Comparison of ENCODE assay signal across 1 fruit fly cellular context in the genomic region with DNA sequence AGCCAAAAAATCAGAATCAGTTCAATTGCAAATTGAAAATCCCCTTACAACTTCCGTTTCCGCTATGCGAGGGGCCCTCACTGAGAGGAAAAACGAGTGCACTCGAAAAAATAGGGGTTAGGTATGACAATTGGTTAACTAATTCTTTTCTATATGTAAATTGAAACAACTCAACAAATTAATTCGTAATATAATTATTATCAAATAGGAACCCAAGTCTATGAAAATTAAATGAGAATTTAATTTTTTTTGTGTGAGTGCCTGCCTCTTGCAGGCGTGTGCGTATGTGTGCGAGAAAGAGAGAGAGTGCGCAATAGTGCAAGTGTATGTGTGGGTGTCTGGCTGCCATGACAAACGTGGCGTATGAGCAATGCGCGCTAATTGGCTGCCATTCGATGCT.
TF ChIP-seq lines count a peak whose summit lies in the region.

No protein-coding gene starts in this region.

TF ChIP-seq in whole organism, embryonic, 481 proteins besides CTCF, POLR2A, EP300 and RAD21 (continued from another document):
- TF ChIP-seq CG7745 (tag; optimal IDR thresholded peaks at IDR 0.05; lab: Kevin White, UChicago) (no peak), dmrt99B (tag; optimal IDR thresholded peaks at IDR 0.05; lab: Kevin White, UChicago) (peak; percentile 52), gem (tag; optimal IDR thresholded peaks at IDR 0.05; lab: Kevin White, UChicago) (peak; percentile 53), insv (GFP tag; optimal IDR thresholded peaks at IDR 0.05; lab: Kevin White, UChicago) (no peak), unpg (GFP tag; optimal IDR thresholded peaks at IDR 0.05; lab: Kevin White, UChicago) (peak; percentile 19), phol (tag; optimal IDR thresholded peaks at IDR 0.05; lab: Kevin White, UChicago) (peak; percentile 28), CG34422 (GFP tag; IDR thresholded peaks at IDR 0.05; lab: Robert Waterston, UW) (peak; percentile 29; the same call in 1 of the 3 replicates), slbo (GFP tag; IDR thresholded peaks at IDR 0.05; lab: Robert Waterston, UW) (0 out of 2 replicates have a peak, but pooled peaks have one; percentile 17), CG32532 (GFP tag; IDR thresholded peaks at IDR 0.05; lab: Robert Waterston, UW) (0 out of 2 replicates have a peak, but pooled peaks have one; percentile 46), PHDP (tag; optimal IDR thresholded peaks at IDR 0.05; lab: Kevin White, UChicago) (peak; percentile 43), salm (tag; optimal IDR thresholded peaks at IDR 0.05; lab: Kevin White, UChicago) (no peak), Antp (GFP tag; optimal IDR thresholded peaks at IDR 0.05; lab: Kevin White, UChicago) (no peak), dysf (GFP tag; IDR thresholded peaks at IDR 0.05; lab: Robert Waterston, UW) (0 out of 3 replicates have a peak, but pooled peaks have one; percentile 5), Sox102F (GFP tag; optimal IDR thresholded peaks at IDR 0.05; lab: Kevin White, UChicago) (peak; percentile 54), CG10209 (GFP tag; optimal IDR thresholded peaks at IDR 0.05; lab: Kevin White, UChicago) (peak; percentile 2), tgo (GFP tag; IDR thresholded peaks at IDR 0.05; lab: Robert Waterston, UW) (peak; percentile 18; the same call in 1 of the 3 replicates), CG7928 (GFP tag; optimal IDR thresholded peaks at IDR 0.05; lab: Kevin White, UChicago) (no peak), row (GFP tag; IDR thresholded peaks at IDR 0.05; lab: Robert Waterston, UW) (0 out of 3 replicates have a peak, but pooled peaks have one; percentile 40), Hmr (GFP tag; optimal IDR thresholded peaks at IDR 0.05; lab: Kevin White, UChicago) (peak; percentile 42), CG15269 (tag; optimal IDR thresholded peaks at IDR 0.05; lab: Kevin White, UChicago) (peak; percentile 25), HmgZ (tag; optimal IDR thresholded peaks at IDR 0.05; lab: Kevin White, UChicago) (no peak), CG18262 (tag; optimal IDR thresholded peaks at IDR 0.05; lab: Kevin White, UChicago) (peak; percentile 24), CG12155 (GFP tag; optimal IDR thresholded peaks at IDR 0.05; lab: Kevin White, UChicago) (no peak), H15 (GFP tag; IDR thresholded peaks at IDR 0.05; lab: Robert Waterston, UW) (0 out of 3 replicates have a peak, but pooled peaks have one; percentile 17), CG12391 (tag; optimal IDR thresholded peaks at IDR 0.05; lab: Kevin White, UChicago) (peak; percentile 20), CG11093 (GFP tag; IDR thresholded peaks at IDR 0.05; lab: Robert Waterston, UW) (peak; percentile 33; the same call in 1 of the 3 replicates), CG7556 (GFP tag; optimal IDR thresholded peaks at IDR 0.05; lab: Kevin White, UChicago) (peak; percentile 8), CG2678 (tag; optimal IDR thresholded peaks at IDR 0.05; lab: Kevin White, UChicago) (peak; percentile 25), Vsx1 (GFP tag; optimal IDR thresholded peaks at IDR 0.05; lab: Kevin White, UChicago) (no peak), CG14710 (tag; optimal IDR thresholded peaks at IDR 0.05; lab: Kevin White, UChicago) (peak; percentile 6), CG17359 (tag; optimal IDR thresholded peaks at IDR 0.05; lab: Kevin White, UChicago) (peak; percentile 12), Fer1 (GFP tag; optimal IDR thresholded peaks at IDR 0.05; lab: Kevin White, UChicago) (peak; percentile 7), CG13424 (tag; optimal IDR thresholded peaks at IDR 0.05; lab: Kevin White, UChicago) (peak; percentile 5), grau (tag; optimal IDR thresholded peaks at IDR 0.05; lab: Kevin White, UChicago) (peak; percentile 23), Blimp-1 (GFP tag; optimal IDR thresholded peaks at IDR 0.05; lab: Kevin White, UChicago) (peak; percentile 42), CG6689 (GFP tag; IDR thresholded peaks at IDR 0.05; lab: Robert Waterston, UW) (peak; percentile 50; the same call in 1 of the 2 replicates), Sry-β (GFP tag; optimal IDR thresholded peaks at IDR 0.05; lab: Kevin White, UChicago) (no peak), ken (GFP tag; IDR thresholded peaks at IDR 0.05; lab: Robert Waterston, UW) (0 out of 3 replicates have a peak, but pooled peaks have one; percentile 20), HLH3B (GFP tag; IDR thresholded peaks at IDR 0.05; lab: Robert Waterston, UW) (no peak), Hand (GFP tag; optimal IDR thresholded peaks at IDR 0.05; lab: Kevin White, UChicago) (peak; percentile 6), CG30403 (GFP tag; optimal IDR thresholded peaks at IDR 0.05; lab: Kevin White, UChicago) (peak; percentile 30), vvl (GFP tag; IDR thresholded peaks at IDR 0.05; lab: Robert Waterston, UW) (0 out of 2 replicates have a peak, but pooled peaks have one; percentile 29), prd (optimal IDR thresholded peaks at IDR 0.05; lab: Kevin White, UChicago) (no peak), prd (GFP tag; IDR thresholded peaks at IDR 0.05; lab: Robert Waterston, UW) (peak; percentile 57), CG9215 (GFP tag; IDR thresholded peaks at IDR 0.05; lab: Robert Waterston, UW) (no peak), Xrp1 (GFP tag; IDR thresholded peaks at IDR 0.05; lab: Robert Waterston, UW) (peak; percentile 42; the same call in 1 of the 2 replicates), en (GFP tag; optimal IDR thresholded peaks at IDR 0.05; lab: Kevin White, UChicago) (no peak), gt (GFP tag; IDR thresholded peaks at IDR 0.05; lab: Robert Waterston, UW) (0 out of 2 replicates have a peak, but pooled peaks have one; percentile 6)
